Fruit fly (Drosophila melanogaster) S2 (cell line): ENCODE results near the gene Ifrd1.

Source experiments
- CG8478 ChIP-seq: fragments of >200 bp; optimal IDR thresholded peaks from 2 replicates; lab custom pipeline; 2018
- CTCF ChIP-seq, 2 experiments: fragments of >200 bp; optimal IDR thresholded peaks; 2 replicates each; lab custom pipeline; 2018

DNA sequence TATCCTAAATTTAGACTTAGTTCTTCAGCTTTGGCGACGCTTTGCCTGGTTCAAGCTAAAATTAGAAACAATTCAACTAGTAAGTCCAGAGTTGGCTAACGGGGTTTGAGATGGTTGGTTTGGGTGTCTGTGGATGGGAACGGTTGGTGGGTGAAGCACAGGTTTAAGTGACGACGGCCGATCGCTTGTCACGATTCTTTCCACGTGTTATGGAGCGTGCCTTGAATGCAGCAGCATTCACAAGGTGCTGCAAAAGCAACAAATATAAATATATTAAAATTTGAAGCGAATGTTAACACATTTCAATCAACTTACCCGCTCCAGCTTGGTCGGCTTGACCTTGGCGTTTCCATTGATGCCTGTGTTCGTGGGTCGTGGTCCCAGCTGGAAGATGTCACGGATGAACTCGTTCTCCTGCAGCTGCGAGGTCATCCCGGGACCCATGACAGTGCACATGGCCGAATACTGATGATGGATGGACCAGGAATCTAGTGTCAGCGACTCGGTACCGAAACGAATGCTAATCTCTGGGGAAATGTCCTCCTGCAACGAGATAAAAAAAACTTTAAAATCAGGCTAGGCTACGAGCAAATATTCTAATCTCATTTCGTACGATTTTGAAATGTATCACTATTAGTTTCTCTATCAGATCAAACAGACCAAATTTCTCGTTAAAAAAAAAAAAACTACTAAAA is 5.1 kb downstream of the Ifrd1 start, which contains the start of gene CG8813:
- TF ChIP-seq CG8478 (lab: Kevin White, UChicago) = no peak
- TF ChIP-seq CTCF (optimal IDR thresholded peaks at IDR 0.05; lab: Kevin White, UChicago) = no peak
